6 fruit fly cellular contexts compared by ENCODE assay signal in the genomic region with DNA sequence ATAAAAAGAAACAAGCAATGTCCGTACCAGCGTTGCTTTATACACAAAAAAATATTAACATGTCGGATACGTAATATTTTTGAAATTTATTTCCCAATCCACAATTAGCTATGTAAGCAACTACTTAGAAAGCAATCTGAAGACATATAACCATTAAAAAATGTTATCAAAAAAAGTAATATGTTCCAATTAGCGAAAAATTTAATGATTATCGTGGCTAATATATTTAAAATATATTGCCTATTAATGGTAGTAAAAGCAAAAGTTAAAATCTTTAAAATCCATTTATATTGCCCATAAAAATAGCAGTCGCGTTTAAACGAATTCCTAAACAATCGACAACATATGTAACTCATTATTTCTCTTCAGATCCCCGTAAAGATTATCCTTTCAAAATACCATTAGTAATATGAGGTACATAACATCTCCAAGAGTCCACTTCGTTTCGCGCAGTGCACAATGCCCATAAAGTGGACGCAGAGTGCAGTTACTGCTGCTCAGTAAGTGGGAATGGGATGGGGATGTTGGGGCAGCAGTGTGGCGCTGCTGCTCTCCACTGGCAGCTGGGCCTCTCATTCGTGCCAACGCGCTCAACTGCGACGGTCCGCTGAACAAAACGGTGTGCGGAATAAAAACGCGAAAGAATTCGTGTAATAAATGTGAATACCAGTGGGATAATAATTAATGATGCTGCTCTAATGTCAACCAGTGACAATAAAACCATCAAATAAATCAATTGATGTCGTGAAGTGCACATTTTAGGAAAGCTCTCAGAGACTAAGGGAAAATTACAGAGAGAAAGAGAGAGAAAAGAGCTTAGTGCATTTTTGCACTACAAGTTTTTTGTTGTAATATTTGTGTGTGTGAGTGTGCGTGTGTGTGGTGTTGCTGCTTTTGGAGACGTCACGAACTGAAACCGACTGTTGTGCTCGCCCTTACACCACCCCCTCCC.
TF ChIP-seq lines count a peak whose summit lies in the region.

No protein-coding gene starts in this region.

- TF ChIP-seq CTCF in whole organism, embryonic (GFP tag; optimal IDR thresholded peaks at IDR 0.05; lab: Kevin White, UChicago) = no peak

TF ChIP-seq in whole organism, 6 proteins besides CTCF, POLR2A, EP300 and RAD21:
- TF ChIP-seq Dll (optimal IDR thresholded peaks at IDR 0.05; lab: Kevin White, UChicago) (peak; percentile 21), usp (GFP tag; optimal IDR thresholded peaks at IDR 0.05; lab: Kevin White, UChicago) (no peak)

TF ChIP-seq in whole organism, adult, 20 proteins besides CTCF, POLR2A, EP300 and RAD21 (continues in another document):
- no peak for TF ChIP-seq bab1 (GFP tag; optimal IDR thresholded peaks at IDR 0.05; lab: Kevin White, UChicago)
- peak; percentile 7 for TF ChIP-seq kay (GFP tag; lab: Kevin White, UChicago; ENCODE audit: borderline replicate concordance)
- peak; percentile 16 for TF ChIP-seq cic (GFP tag; optimal IDR thresholded peaks at IDR 0.05; lab: Kevin White, UChicago)
- TF ChIP-seq CG33017 (tag; optimal IDR thresholded peaks at IDR 0.05; lab: Kevin White, UChicago) = no peak
- TF ChIP-seq pad (GFP tag; optimal IDR thresholded peaks at IDR 0.05; lab: Kevin White, UChicago) = peak; percentile 54
- TF ChIP-seq CG12768 (GFP tag; optimal IDR thresholded peaks at IDR 0.05; lab: Kevin White, UChicago) = no peak
- TF ChIP-seq cnc (optimal IDR thresholded peaks at IDR 0.05; lab: Kevin White, UChicago) = no peak
- TF ChIP-seq Hr96 (GFP tag; optimal IDR thresholded peaks at IDR 0.05; lab: Kevin White, UChicago) = peak; percentile 52
- peak; percentile 16 for TF ChIP-seq CG7101 (tag; optimal IDR thresholded peaks at IDR 0.05; lab: Kevin White, UChicago)
- peak; percentile 58 for TF ChIP-seq CG7045 (GFP tag; optimal IDR thresholded peaks at IDR 0.05; lab: Kevin White, UChicago)
- no peak for TF ChIP-seq toe (GFP tag; optimal IDR thresholded peaks at IDR 0.05; lab: Kevin White, UChicago)
- TF ChIP-seq Crg-1 (GFP tag; optimal IDR thresholded peaks at IDR 0.05; lab: Kevin White, UChicago) = no peak
- TF ChIP-seq CG11617 (GFP tag; optimal IDR thresholded peaks at IDR 0.05; lab: Kevin White, UChicago) = peak; percentile 48
- no peak for TF ChIP-seq CG5204 (GFP tag; optimal IDR thresholded peaks at IDR 0.05; lab: Kevin White, UChicago)
- no peak for TF ChIP-seq Clk (GFP tag; optimal IDR thresholded peaks at IDR 0.05; lab: Kevin White, UChicago)
- TF ChIP-seq tj (GFP tag; optimal IDR thresholded peaks at IDR 0.05; lab: Kevin White, UChicago) = peak; percentile 9

TF ChIP-seq in whole organism, embryonic, 481 proteins besides CTCF, POLR2A, EP300 and RAD21 (continues in another document):
- TF ChIP-seq CG1603 (tag; optimal IDR thresholded peaks at IDR 0.05; lab: Kevin White, UChicago) (peak; percentile 46), croc (GFP tag; conservative IDR thresholded peaks at IDR 0.05; lab: Robert Waterston, UW) (0 out of 3 replicates have a peak, but pooled peaks have one; percentile 24), chn (GFP tag; optimal IDR thresholded peaks at IDR 0.05; lab: Kevin White, UChicago) (no peak), bcd (GFP tag; optimal IDR thresholded peaks at IDR 0.05; lab: Kevin White, UChicago) (peak; percentile 58), CG18262 (tag; optimal IDR thresholded peaks at IDR 0.05; lab: Kevin White, UChicago) (peak; percentile 81), onecut (GFP tag; IDR thresholded peaks at IDR 0.05; lab: Robert Waterston, UW) (no peak), CoRest (tag; optimal IDR thresholded peaks at IDR 0.05; lab: Kevin White, UChicago) (peak; percentile 71), lilli (GFP tag; optimal IDR thresholded peaks at IDR 0.05; lab: Kevin White, UChicago) (peak; percentile 42), CG8765 (GFP tag; IDR thresholded peaks at IDR 0.05; lab: Robert Waterston, UW) (no peak), CG32532 (GFP tag; IDR thresholded peaks at IDR 0.05; lab: Robert Waterston, UW) (peak; percentile 43), kay (GFP tag; optimal IDR thresholded peaks at IDR 0.05; lab: Kevin White, UChicago) (peak; percentile 38), CG9817 (tag; optimal IDR thresholded peaks at IDR 0.05; lab: Kevin White, UChicago) (peak; percentile 23), CG6854 (GFP tag; optimal IDR thresholded peaks at IDR 0.05; lab: Kevin White, UChicago) (peak; percentile 14), CG6689 (GFP tag; IDR thresholded peaks at IDR 0.05; lab: Robert Waterston, UW) (peak; percentile 42), CG7928 (GFP tag; optimal IDR thresholded peaks at IDR 0.05; lab: Kevin White, UChicago) (no peak)

TF ChIP-seq in whole organism, prepupa, 60 proteins besides CTCF, POLR2A, EP300 and RAD21 (continues in another document):
- peak; percentile 75 for TF ChIP-seq CG11294 (GFP tag; IDR thresholded peaks at IDR 0.05; lab: Robert Waterston, UW)
- peak; percentile 51 to 95 for TF ChIP-seq salr (GFP tag; optimal IDR thresholded peaks at IDR 0.05; lab: Kevin White, UChicago)
- TF ChIP-seq CG11902 (GFP tag; optimal IDR thresholded peaks at IDR 0.05; lab: Kevin White, UChicago) = peak; percentile 57
- TF ChIP-seq lz (GFP tag; optimal IDR thresholded peaks at IDR 0.05; lab: Kevin White, UChicago) = peak; percentile 83
- TF ChIP-seq fd85E (GFP tag; optimal IDR thresholded peaks at IDR 0.05; lab: Kevin White, UChicago) = no peak
- peak; percentile 60 for TF ChIP-seq CG15336 (GFP tag; IDR thresholded peaks at IDR 0.05; lab: Robert Waterston, UW)
- TF ChIP-seq eg (GFP tag; IDR thresholded peaks at IDR 0.05; lab: Robert Waterston, UW) = peak; percentile 84
- peak; percentile 70 for TF ChIP-seq CG31627 (GFP tag; optimal IDR thresholded peaks at IDR 0.05; lab: Kevin White, UChicago)
- TF ChIP-seq CG1621 (tag; optimal IDR thresholded peaks at IDR 0.05; lab: Kevin White, UChicago) = peak; percentile 38
- TF ChIP-seq dac (GFP tag; optimal IDR thresholded peaks at IDR 0.05; lab: Kevin White, UChicago) = peak; percentile 58
- peak; percentile 80 for TF ChIP-seq CG6163 (GFP tag; IDR thresholded peaks at IDR 0.05; lab: Robert Waterston, UW)
- peak; percentile 46 for TF ChIP-seq CG9139 (GFP tag; optimal IDR thresholded peaks at IDR 0.05; lab: Kevin White, UChicago)
- TF ChIP-seq CG6854 (GFP tag; optimal IDR thresholded peaks at IDR 0.05; lab: Kevin White, UChicago) = peak; percentile 41
- peak; percentile 16 for TF ChIP-seq Ets21C (GFP tag; optimal IDR thresholded peaks at IDR 0.05; lab: Kevin White, UChicago)
- TF ChIP-seq CG7368 (GFP tag; optimal IDR thresholded peaks at IDR 0.05; lab: Kevin White, UChicago) = peak; percentile 62
- peak; percentile 64 for TF ChIP-seq cyc (GFP tag; optimal IDR thresholded peaks at IDR 0.05; lab: Kevin White, UChicago)

TF ChIP-seq in whole organism, pupa, 21 proteins besides CTCF, POLR2A, EP300 and RAD21 (continues in another document):
- peak; percentile 48 for TF ChIP-seq D1 (tag; optimal IDR thresholded peaks at IDR 0.05; lab: Kevin White, UChicago)
- peak; percentile 82 for TF ChIP-seq Ets98B (GFP tag; IDR thresholded peaks at IDR 0.05; lab: Robert Waterston, UW)
- TF ChIP-seq CG8301 (tag; optimal IDR thresholded peaks at IDR 0.05; lab: Kevin White, UChicago) = peak; percentile 78
- peak; percentile 82 for TF ChIP-seq CG8159 (tag; optimal IDR thresholded peaks at IDR 0.05; lab: Kevin White, UChicago)
- peak; percentile 77 for TF ChIP-seq CG15710 (tag; optimal IDR thresholded peaks at IDR 0.05; lab: Kevin White, UChicago)
- peak; percentile 73 for TF ChIP-seq Snoo (tag; optimal IDR thresholded peaks at IDR 0.05; lab: Kevin White, UChicago)
- peak; percentile 78 for TF ChIP-seq CG4496 (GFP tag; IDR thresholded peaks at IDR 0.05; lab: Robert Waterston, UW)
- TF ChIP-seq CG10348 (GFP tag; IDR thresholded peaks at IDR 0.05; lab: Robert Waterston, UW) = no peak
- TF ChIP-seq fd96Ca (GFP tag; IDR thresholded peaks at IDR 0.05; lab: Robert Waterston, UW) = peak; percentile 78
- TF ChIP-seq CG13204 (GFP tag; optimal IDR thresholded peaks at IDR 0.05; lab: Kevin White, UChicago) = peak; percentile 63
- TF ChIP-seq CG14655 (GFP tag; optimal IDR thresholded peaks at IDR 0.05; lab: Kevin White, UChicago) = peak; percentile 89
- peak; percentile 71 for TF ChIP-seq CG9948 (tag; optimal IDR thresholded peaks at IDR 0.05; lab: Kevin White, UChicago)
- peak; percentile 63 for TF ChIP-seq EcR (GFP tag; optimal IDR thresholded peaks at IDR 0.05; lab: Kevin White, UChicago)
- peak; percentile 72 for TF ChIP-seq CG32121 (GFP tag; IDR thresholded peaks at IDR 0.05; lab: Robert Waterston, UW)
- peak; percentile 57; the same call in 1 of the 2 replicates for TF ChIP-seq rn (GFP tag; IDR thresholded peaks at IDR 0.05; lab: Robert Waterston, UW)
- TF ChIP-seq CG12605 (GFP tag; IDR thresholded peaks at IDR 0.05; lab: Robert Waterston, UW) = no peak
- peak; percentile 59 for TF ChIP-seq CG17806 (tag; optimal IDR thresholded peaks at IDR 0.05; lab: Kevin White, UChicago)
- peak; percentile 60 for TF ChIP-seq CG34367 (tag; optimal IDR thresholded peaks at IDR 0.05; lab: Kevin White, UChicago)

TF ChIP-seq in whole organism, wandering third instar larva, 38 proteins besides CTCF, POLR2A, EP300 and RAD21 (continues in another document):
- peak; percentile 43 for TF ChIP-seq psq (GFP tag; optimal IDR thresholded peaks at IDR 0.05; lab: Kevin White, UChicago)
- no peak for TF ChIP-seq lola (GFP tag; optimal IDR thresholded peaks at IDR 0.05; lab: Kevin White, UChicago)
- no peak for TF ChIP-seq Hr83 (GFP tag; optimal IDR thresholded peaks at IDR 0.05; lab: Kevin White, UChicago; ENCODE audit: poor library complexity, severe bottlenecking)
- TF ChIP-seq h (GFP tag; optimal IDR thresholded peaks at IDR 0.05; lab: Kevin White, UChicago) = peak; percentile 60
- no peak for TF ChIP-seq Rel (GFP tag; optimal IDR thresholded peaks at IDR 0.05; lab: Kevin White, UChicago)
- peak; percentile 32 for TF ChIP-seq Rel (tag; optimal IDR thresholded peaks at IDR 0.05; lab: Kevin White, UChicago)
- TF ChIP-seq Abd-B (GFP tag; optimal IDR thresholded peaks at IDR 0.05; lab: Kevin White, UChicago) = no peak
- peak; percentile 69 for TF ChIP-seq Sp1 (GFP tag; optimal IDR thresholded peaks at IDR 0.05; lab: Kevin White, UChicago)
- TF ChIP-seq pan (optimal IDR thresholded peaks at IDR 0.05; lab: Kevin White, UChicago) = no peak
- no peak for TF ChIP-seq CrebA (GFP tag; optimal IDR thresholded peaks at IDR 0.05; lab: Kevin White, UChicago; ENCODE audit: borderline replicate concordance)
- peak; percentile 65 for TF ChIP-seq HLH106 (tag; optimal IDR thresholded peaks at IDR 0.05; lab: Kevin White, UChicago)
- no peak for TF ChIP-seq jim (GFP tag; optimal IDR thresholded peaks at IDR 0.05; lab: Kevin White, UChicago)
- TF ChIP-seq GATAd (GFP tag; optimal IDR thresholded peaks at IDR 0.05; lab: Kevin White, UChicago) = no peak
- TF ChIP-seq fru (GFP tag; optimal IDR thresholded peaks at IDR 0.05; lab: Kevin White, UChicago) = peak; percentile 56
- TF ChIP-seq Dif (GFP tag; optimal IDR thresholded peaks at IDR 0.05; lab: Kevin White, UChicago; ENCODE audit: partially characterized antibody) = peak; percentile 58
- peak; percentile 56 for TF ChIP-seq rgr (GFP tag; optimal IDR thresholded peaks at IDR 0.05; lab: Kevin White, UChicago)
- TF ChIP-seq usp (GFP tag; optimal IDR thresholded peaks at IDR 0.05; lab: Kevin White, UChicago) = no peak
- TF ChIP-seq CG32264 (GFP tag; optimal IDR thresholded peaks at IDR 0.05; lab: Kevin White, UChicago) = no peak
- TF ChIP-seq brk (GFP tag; optimal IDR thresholded peaks at IDR 0.05; lab: Kevin White, UChicago) = peak; percentile 20
